Worm (Caenorhabditis elegans): ENCODE data around the gene C06E1.9.
A peak's percentile ranks its signal among the peaks of the same experiment; 100 is the strongest.

C06E1.9 gene

ce11 chrIII:8655412-8655811 is 45.8 kb upstream of the C06E1.9 start (continued):
- TF ChIP-seq sox-4 (tag; optimal IDR thresholded peaks at IDR 0.05) (no peak), aha-1 (tag; optimal IDR thresholded peaks at IDR 0.05) (no peak), C16A3.4 (tag; optimal IDR thresholded peaks at IDR 0.05) (no peak), pax-3 (tag; optimal IDR thresholded peaks at IDR 0.05) (no peak), rnt-1 (tag; optimal IDR thresholded peaks at IDR 0.05) (no peak), lin-15B (tag; optimal IDR thresholded peaks at IDR 0.05) (no peak), lin-14 (GFP tag; optimal IDR thresholded peaks at IDR 0.05) (peak; percentile 23), fos-1 (tag; optimal IDR thresholded peaks at IDR 0.05) (no peak), lir-3 (tag; optimal IDR thresholded peaks at IDR 0.05; ENCODE audit: poor library complexity) (no peak), ceh-8 (GFP tag; optimal IDR thresholded peaks at IDR 0.05) (peak; percentile 56), lsy-2 (tag; optimal IDR thresholded peaks at IDR 0.05) (no peak), nhr-85 (tag) (peak; percentile 73), pqm-1 (tag; optimal IDR thresholded peaks at IDR 0.05) (no peak), unc-86 (tag; optimal IDR thresholded peaks at IDR 0.05) (no peak), mef-2 (tag; optimal IDR thresholded peaks at IDR 0.05) (no peak), fkh-4 (tag; optimal IDR thresholded peaks at IDR 0.05; ENCODE audit: borderline replicate concordance) (no peak), nhr-71 (tag; optimal IDR thresholded peaks at IDR 0.05) (peak; percentile 51), lin-35 (GFP tag; optimal IDR thresholded peaks at IDR 0.05) (no peak), tbx-2 (tag; optimal IDR thresholded peaks at IDR 0.05) (peak; percentile 5), swsn-7 (tag; optimal IDR thresholded peaks at IDR 0.05) (no peak), mep-1 (tag; optimal IDR thresholded peaks at IDR 0.05) (no peak), irx-1 (tag; optimal IDR thresholded peaks at IDR 0.05) (no peak), skn-1 (tag; optimal IDR thresholded peaks at IDR 0.05) (no peak), ces-1 (GFP tag; optimal IDR thresholded peaks at IDR 0.05) (no peak), elt-2 (tag; optimal IDR thresholded peaks at IDR 0.05) (no peak), F16B12.6 (tag; optimal IDR thresholded peaks at IDR 0.05) (no peak), fkh-8 (tag; optimal IDR thresholded peaks at IDR 0.05) (no peak), nhr-28 (tag; optimal IDR thresholded peaks at IDR 0.05) (no peak), mdl-1 (tag; optimal IDR thresholded peaks at IDR 0.05) (peak in 1 of 2 experiments; percentile 2), dsc-1 (tag; optimal IDR thresholded peaks at IDR 0.05) (no peak), ceh-90 (tag; optimal IDR thresholded peaks at IDR 0.05) (no peak)

DNA sequence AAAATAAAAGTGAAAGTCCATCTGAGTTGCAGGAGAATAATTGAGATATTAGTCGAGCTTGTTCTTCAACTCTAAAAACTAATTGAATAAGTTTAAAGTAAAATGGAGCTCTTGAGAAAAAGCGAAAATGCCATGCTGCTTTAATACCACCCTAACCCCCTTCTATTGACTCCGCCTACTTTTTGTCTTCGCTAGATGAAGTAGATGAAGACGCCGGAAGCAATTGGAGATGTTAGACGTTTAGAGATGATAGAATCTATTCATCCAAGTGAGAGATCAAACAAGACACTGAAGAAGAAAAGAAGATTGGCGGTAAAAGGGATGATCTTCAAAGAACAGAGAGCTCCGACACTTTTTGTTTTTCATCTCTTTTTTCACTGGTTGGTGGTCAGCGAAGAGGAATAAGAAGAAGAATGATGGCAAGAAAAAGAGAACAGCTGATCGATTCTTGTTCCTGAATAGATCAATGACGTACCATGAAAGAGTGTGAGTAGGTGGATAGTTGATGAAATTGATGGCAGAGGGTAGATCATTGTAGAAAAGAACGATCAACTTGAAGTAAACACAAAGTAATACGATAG is 44.9 kb upstream of the C06E1.9 start:
- TF ChIP-seq nhr-85 (tag) (peak; percentile 87), pqm-1 (tag; optimal IDR thresholded peaks at IDR 0.05) (no peak), pag-3 (tag; optimal IDR thresholded peaks at IDR 0.05; ENCODE audit: borderline replicate concordance, insufficient read depth) (peak; percentile 11), mep-1 (tag; optimal IDR thresholded peaks at IDR 0.05) (peak; percentile 6), mef-2 (tag; optimal IDR thresholded peaks at IDR 0.05) (no peak), snu-23 (GFP tag; optimal IDR thresholded peaks at IDR 0.05) (peak; percentile 0), sox-4 (tag; optimal IDR thresholded peaks at IDR 0.05) (no peak), Y116A8C.19 (tag; optimal IDR thresholded peaks at IDR 0.05; ENCODE audit: borderline replicate concordance) (no peak), mdl-1 (tag; optimal IDR thresholded peaks at IDR 0.05) (no peak), dsc-1 (tag; optimal IDR thresholded peaks at IDR 0.05) (peak; percentile 58), zag-1 (tag; optimal IDR thresholded peaks at IDR 0.05) (no peak), unc-30 (tag; optimal IDR thresholded peaks at IDR 0.05) (no peak), nhr-90 (tag; optimal IDR thresholded peaks at IDR 0.05; ENCODE audit: poor library complexity) (no peak), elt-3 (tag; optimal IDR thresholded peaks at IDR 0.05) (peak in 1 of 6 experiments; percentile 24), dpl-1 (GFP tag; optimal IDR thresholded peaks at IDR 0.05) (peak in 1 of 3 experiments; percentile 25), lin-14 (GFP tag; optimal IDR thresholded peaks at IDR 0.05) (peak; percentile 37), efl-1 (optimal IDR thresholded peaks at IDR 0.05) (no peak), efl-1 (GFP tag; optimal IDR thresholded peaks at IDR 0.05 in 1 of 2) (peak in 1 of 2 experiments; percentile 30), lin-35 (GFP tag; optimal IDR thresholded peaks at IDR 0.05) (no peak), unc-62 (GFP tag; optimal IDR thresholded peaks at IDR 0.05) (no peak), unc-130 (tag; optimal IDR thresholded peaks at IDR 0.05) (peak; percentile 2), nhr-237 (tag; optimal IDR thresholded peaks at IDR 0.05) (no peak), ets-5 (GFP tag; IDR thresholded peaks at IDR 0.05) (no peak), unc-86 (tag; optimal IDR thresholded peaks at IDR 0.05) (no peak), blmp-1 (tag; optimal IDR thresholded peaks at IDR 0.05) (peak; percentile 83), nhr-84 (tag; optimal IDR thresholded peaks at IDR 0.05) (no peak), unc-98 (GFP tag; IDR thresholded peaks at IDR 0.05) (no peak), swsn-7 (tag; optimal IDR thresholded peaks at IDR 0.05) (no peak), nhr-20 (tag; optimal IDR thresholded peaks at IDR 0.05) (peak; percentile 18), ama-1 (optimal IDR thresholded peaks at IDR 0.05) (no peak), ceh-88 (GFP tag; IDR thresholded peaks at IDR 0.05) (no peak), lsy-2 (tag; optimal IDR thresholded peaks at IDR 0.05) (no peak), nhr-71 (tag; optimal IDR thresholded peaks at IDR 0.05) (peak; percentile 45)

Measured in whole organism, L1 larva.